Worm (Caenorhabditis elegans) whole organism, late embryonic: Measurements from ENCODE around the gene kmo-2.

Experiments
- Y22D7AL.16 ChIP-seq: sonication (generic microtip); optimal IDR thresholded peaks from 2 replicates; lab custom pipeline; 2016; ENCODE audit warnings: missing genetic modification characterization, missing compliant biosample characterization
- ceh-48 ChIP-seq: sonication (generic microtip); optimal IDR thresholded peaks from 2 replicates; lab custom pipeline; 2016; ENCODE audit warnings: missing genetic modification characterization, inconsistent platforms, missing compliant biosample characterization
- hlh-8 ChIP-seq: sonication (generic microtip); optimal IDR thresholded peaks from 2 replicates; lab custom pipeline; 2016; ENCODE audit warnings: missing genotype, missing genetic modification characterization, missing compliant biosample characterization
- nhr-11 ChIP-seq: fragments of 150-350 bp; optimal IDR thresholded peaks from 2 replicates; lab custom pipeline; 2014; ENCODE audit warnings: missing biosample characterization, missing genetic modification characterization
- pha-4 ChIP-seq: fragments of 150-350 bp; optimal IDR thresholded peaks from 2 replicates; lab custom pipeline; 2018; ENCODE audit warnings: missing biosample characterization, missing genetic modification reagents, missing genetic modification characterization
- rnt-1 ChIP-seq: sonication (generic microtip); optimal IDR thresholded peaks from 2 replicates; lab custom pipeline; 2016; ENCODE audit warnings: missing genetic modification characterization, missing compliant biosample characterization

- TF ChIP-seq Y22D7AL.16 (tag; lab: Kevin White, UChicago) (no peak), hlh-8 (no peak), rnt-1 (tag; lab: Kevin White, UChicago) (no peak), nhr-11 (tag; lab: Kevin White, UChicago) (no peak), pha-4 (tag; lab: Kevin White, UChicago) (no peak), ceh-48 (tag; lab: Kevin White, UChicago) (no peak)
Observed at ce11 chrV:12103920-12104319, 35.6 kb upstream of the kmo-2 start, which contains the start of gene nhr-153.
